Worm (Caenorhabditis elegans) whole organism, L4 larva: Measurements from ENCODE around the gene F48D6.4.

Experiments
- ZK546.5 ChIP-seq, 2 experiments: sonication (generic microtip); optimal IDR thresholded peaks; 2 replicates each; lab custom pipeline; 2017; ENCODE audit warnings: missing biosample characterization in 2 of 2, missing genetic modification characterization in 2 of 2
- aha-1 ChIP-seq: fragments of 150-350 bp; peaks from one replicate; lab custom pipeline; 2014; ENCODE audit warnings: missing biosample characterization, missing genetic modification characterization
- aly-2 ChIP-seq: sonication (generic microtip); optimal IDR thresholded peaks from 2 replicates; lab custom pipeline; 2018; ENCODE audit warnings: missing biosample characterization, missing genetic modification characterization
- ceh-82 ChIP-seq: sonication (generic microtip); optimal IDR thresholded peaks from 2 replicates; lab custom pipeline; 2017; ENCODE audit warnings: missing biosample characterization, missing genetic modification characterization
- ces-1 ChIP-seq: fragments of 150-350 bp; sonication (generic microtip); optimal IDR thresholded peaks from 4 replicates; lab custom pipeline; 2014; ENCODE audit warnings: missing biosample characterization, missing genetic modification reagents, missing genetic modification characterization
- fos-1 ChIP-seq: fragments of 150-350 bp; optimal IDR thresholded peaks from 2 replicates; lab custom pipeline; 2014; ENCODE audit warnings: missing biosample characterization, missing genetic modification characterization
- nhr-237 ChIP-seq: sonication (generic microtip); optimal IDR thresholded peaks from 2 replicates; lab custom pipeline; 2017; ENCODE audit warnings: missing biosample characterization, missing genetic modification characterization
- pqm-1 ChIP-seq: sonication (generic microtip); optimal IDR thresholded peaks from 2 replicates; lab custom pipeline; 2017; ENCODE audit warnings: missing biosample characterization, missing genetic modification characterization
- unc-62 ChIP-seq, 3 experiments: fragments of 150-350 bp in 1 of 3; sonication (generic microtip); optimal IDR thresholded peaks in 2 of 3; peaks in 1 of 3; 1 replicate in 1 of 3; 2 replicates in 2 of 3; lab custom pipeline; 2014 to 2017; ENCODE audit warnings: missing biosample characterization in 3 of 3, missing genetic modification characterization in 3 of 3, missing genetic modification reagents in 3 of 3, missing genotype in 1 of 3
- vab-7 ChIP-seq: fragments of 200-800 bp; sonication (Bioruptor generic); IDR thresholded peaks from 2 replicates; pipeline ENCODE4 v1.3.6; 2022; ENCODE audit warnings: missing genetic modification reagents, missing genetic modification characterization, missing compliant biosample characterization
- zfp-2 ChIP-seq: sonication (generic microtip); optimal IDR thresholded peaks from 2 replicates; lab custom pipeline; 2016; ENCODE audit warnings: mild to moderate bottlenecking, missing genetic modification characterization, missing compliant biosample characterization
- ztf-7 ChIP-seq: fragments of 150-350 bp; optimal IDR thresholded peaks from 2 replicates; lab custom pipeline; 2014; ENCODE audit warnings: missing biosample characterization, missing genetic modification characterization

DNA sequence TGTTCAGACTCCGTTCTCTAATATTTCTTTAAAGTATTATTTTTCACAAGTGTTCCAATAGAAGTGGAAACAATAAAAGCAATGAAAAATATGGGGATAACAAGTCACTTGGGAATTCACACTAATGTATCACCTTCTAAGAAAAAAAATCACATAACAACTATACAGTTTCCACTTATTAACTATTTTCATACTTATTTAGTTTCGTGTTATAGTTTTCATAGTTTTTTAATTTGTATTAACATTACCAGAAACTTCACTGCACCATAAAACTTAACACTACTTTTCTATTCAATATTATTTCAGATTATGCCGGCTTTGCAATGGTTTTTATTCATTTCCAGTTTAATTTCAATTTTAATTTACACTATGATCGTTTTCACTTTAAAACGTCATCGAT lies 5.0 kb upstream of the F48D6.4 start, which contains the start of gene srv-5:
- TF ChIP-seq ZK546.5 (tag; optimal IDR thresholded peaks at IDR 0.05; lab: Kevin White, UChicago) (no peak), aly-2 (tag; lab: Kevin White, UChicago) (no peak), fos-1 (no peak), vab-7 (GFP tag; lab: Robert Waterston, UW) (no peak), nhr-237 (tag; lab: Kevin White, UChicago) (no peak), zfp-2 (tag; lab: Kevin White, UChicago) (no peak), unc-62 (GFP tag; optimal IDR thresholded peaks at IDR 0.05 in 1 of 2; lab: Kevin White, UChicago) (no peak), unc-62 (tag; optimal IDR thresholded peaks at IDR 0.05; lab: Kevin White, UChicago) (no peak), pqm-1 (tag; lab: Kevin White, UChicago) (no peak), ces-1 (GFP tag; lab: Kevin White, UChicago) (no peak), ceh-82 (tag; lab: Kevin White, UChicago) (no peak), aha-1 (tag; lab: Kevin White, UChicago) (no peak), ztf-7 (tag; lab: Kevin White, UChicago) (no peak)
